Fruit fly (Drosophila melanogaster): Measurements from ENCODE around the gene CG6321.
A peak's percentile ranks its signal among the peaks of the same experiment; 100 is the strongest.

Gene CG6321

dm6 chr3L:11064689-11065088, 3.7 kb upstream of the CG6321 start, which contains the start of the genes CG32075, CG45101 and SuUR (continued):
- TF ChIP-seq CG14860 (GFP tag; IDR thresholded peaks at IDR 0.05; ENCODE audit: partially characterized antibody) = no peak
- peak; percentile 80 for TF ChIP-seq CG32767 (GFP tag; IDR thresholded peaks at IDR 0.05)
- TF ChIP-seq Sox100B (GFP tag; optimal IDR thresholded peaks at IDR 0.05) = peak; percentile 77
- peak; percentile 83 to 93 for TF ChIP-seq Hr51 (GFP tag; optimal IDR thresholded peaks at IDR 0.05)
- peak; percentile 87 for TF ChIP-seq dysf (GFP tag; IDR thresholded peaks at IDR 0.05)
- TF ChIP-seq CG2678 (tag; optimal IDR thresholded peaks at IDR 0.05) = peak; percentile 87
- TF ChIP-seq sd (tag; optimal IDR thresholded peaks at IDR 0.05) = peak; percentile 87
- TF ChIP-seq btn (GFP tag; optimal IDR thresholded peaks at IDR 0.05) = no peak
- TF ChIP-seq CG2889 (GFP tag; IDR thresholded peaks at IDR 0.05) = peak; percentile 83
- TF ChIP-seq repo (GFP tag; optimal IDR thresholded peaks at IDR 0.05) = peak; percentile 83
- peak; percentile 91 for TF ChIP-seq tx (GFP tag; optimal IDR thresholded peaks at IDR 0.05)
- no peak for TF ChIP-seq Lim3 (GFP tag; IDR thresholded peaks at IDR 0.05)
- TF ChIP-seq hb (GFP tag; IDR thresholded peaks at IDR 0.05; ENCODE audit: partially characterized antibody) = no peak
- peak; percentile 60 for TF ChIP-seq scrt (GFP tag; optimal IDR thresholded peaks at IDR 0.05)
- no peak for TF ChIP-seq toy (GFP tag; IDR thresholded peaks at IDR 0.05)
- TF ChIP-seq Awh (GFP tag; IDR thresholded peaks at IDR 0.05) = peak; percentile 71; the same call in 1 of the 2 replicates
- peak; percentile 88 for TF ChIP-seq CG6689 (GFP tag; IDR thresholded peaks at IDR 0.05)
- TF ChIP-seq fd64A (GFP tag; optimal IDR thresholded peaks at IDR 0.05) = no peak
- peak; percentile 61 for TF ChIP-seq tap (tag; optimal IDR thresholded peaks at IDR 0.05)
- peak; percentile 88 for TF ChIP-seq CG17829 (tag; optimal IDR thresholded peaks at IDR 0.05)
- no peak for TF ChIP-seq CG10565 (GFP tag; optimal IDR thresholded peaks at IDR 0.05)
- TF ChIP-seq sisA (GFP tag; IDR thresholded peaks at IDR 0.05) = peak; percentile 92
- peak; percentile 92 for TF ChIP-seq HmgZ (tag; optimal IDR thresholded peaks at IDR 0.05)
- TF ChIP-seq nau (GFP tag; optimal IDR thresholded peaks at IDR 0.05) = peak; percentile 75
- peak; percentile 90 for TF ChIP-seq CG3847 (GFP tag; IDR thresholded peaks at IDR 0.05)
- peak; percentile 62 for TF ChIP-seq cas (GFP tag; IDR thresholded peaks at IDR 0.05)
- TF ChIP-seq CG9727 (GFP tag; optimal IDR thresholded peaks at IDR 0.05) = peak; percentile 85
- peak; percentile 76 for TF ChIP-seq eyg (GFP tag; optimal IDR thresholded peaks at IDR 0.05)
- peak; percentile 36 for TF ChIP-seq fd102C (GFP tag; optimal IDR thresholded peaks at IDR 0.05)
- TF ChIP-seq CG5245 (GFP tag; optimal IDR thresholded peaks at IDR 0.05) = peak; percentile 65
- peak; percentile 86 for TF ChIP-seq B-H2 (GFP tag; optimal IDR thresholded peaks at IDR 0.05)
- TF ChIP-seq CG16813 (GFP tag; IDR thresholded peaks at IDR 0.05; ENCODE audit: partially characterized antibody) = no peak
- peak; percentile 86 for TF ChIP-seq C15 (GFP tag; IDR thresholded peaks at IDR 0.05)
- peak; percentile 64 for TF ChIP-seq CG11085 (GFP tag; IDR thresholded peaks at IDR 0.05)
- peak; percentile 67 for TF ChIP-seq jing (GFP tag; optimal IDR thresholded peaks at IDR 0.05)
- peak; percentile 86 for TF ChIP-seq ranshi (GFP tag; IDR thresholded peaks at IDR 0.05)
- TF ChIP-seq Gug (GFP tag; IDR thresholded peaks at IDR 0.05) = peak; percentile 84
- TF ChIP-seq Oli (tag; optimal IDR thresholded peaks at IDR 0.05) = peak; percentile 82
- peak; percentile 92 for TF ChIP-seq CG4424 (GFP tag; optimal IDR thresholded peaks at IDR 0.05)
- peak; percentile 69 for TF ChIP-seq org-1 (GFP tag; optimal IDR thresholded peaks at IDR 0.05)
- peak; percentile 75 for TF ChIP-seq CG8089 (GFP tag; optimal IDR thresholded peaks at IDR 0.05)
- peak; percentile 82 for TF ChIP-seq unpg (GFP tag; optimal IDR thresholded peaks at IDR 0.05)
- peak; percentile 94 for TF ChIP-seq CG30403 (GFP tag; optimal IDR thresholded peaks at IDR 0.05)
- peak; percentile 51 for TF ChIP-seq CG1603 (tag; optimal IDR thresholded peaks at IDR 0.05)
- peak; percentile 75 for TF ChIP-seq pzg (GFP tag; optimal IDR thresholded peaks at IDR 0.05)
- peak; percentile 89 for TF ChIP-seq CG17328 (GFP tag; IDR thresholded peaks at IDR 0.05)
- no peak for TF ChIP-seq Kr (GFP tag; optimal IDR thresholded peaks at IDR 0.05)
- no peak for TF ChIP-seq Hr39 (optimal IDR thresholded peaks at IDR 0.05)
- TF ChIP-seq Dek (tag; optimal IDR thresholded peaks at IDR 0.05) = peak; percentile 78
- peak; percentile 94 for TF ChIP-seq CG9932 (GFP tag; IDR thresholded peaks at IDR 0.05)
- peak; percentile 87; the same call in 2 of the 3 replicates for TF ChIP-seq ci (GFP tag; IDR thresholded peaks at IDR 0.05)
- TF ChIP-seq CG15011 (GFP tag; optimal IDR thresholded peaks at IDR 0.05) = peak; percentile 39

Data from whole organism, embryonic.